Fruit fly (Drosophila melanogaster) S2 (cell line): ENCODE results near the gene bor.
A peak's percentile ranks its signal among the peaks of the same experiment; 100 is the strongest.

Source experiments
- CG8478 ChIP-seq: fragments of >200 bp; optimal IDR thresholded peaks from 2 replicates; lab custom pipeline; 2018
- CTCF ChIP-seq, 2 experiments: fragments of >200 bp; optimal IDR thresholded peaks; 2 replicates each; lab custom pipeline; 2018

DNA sequence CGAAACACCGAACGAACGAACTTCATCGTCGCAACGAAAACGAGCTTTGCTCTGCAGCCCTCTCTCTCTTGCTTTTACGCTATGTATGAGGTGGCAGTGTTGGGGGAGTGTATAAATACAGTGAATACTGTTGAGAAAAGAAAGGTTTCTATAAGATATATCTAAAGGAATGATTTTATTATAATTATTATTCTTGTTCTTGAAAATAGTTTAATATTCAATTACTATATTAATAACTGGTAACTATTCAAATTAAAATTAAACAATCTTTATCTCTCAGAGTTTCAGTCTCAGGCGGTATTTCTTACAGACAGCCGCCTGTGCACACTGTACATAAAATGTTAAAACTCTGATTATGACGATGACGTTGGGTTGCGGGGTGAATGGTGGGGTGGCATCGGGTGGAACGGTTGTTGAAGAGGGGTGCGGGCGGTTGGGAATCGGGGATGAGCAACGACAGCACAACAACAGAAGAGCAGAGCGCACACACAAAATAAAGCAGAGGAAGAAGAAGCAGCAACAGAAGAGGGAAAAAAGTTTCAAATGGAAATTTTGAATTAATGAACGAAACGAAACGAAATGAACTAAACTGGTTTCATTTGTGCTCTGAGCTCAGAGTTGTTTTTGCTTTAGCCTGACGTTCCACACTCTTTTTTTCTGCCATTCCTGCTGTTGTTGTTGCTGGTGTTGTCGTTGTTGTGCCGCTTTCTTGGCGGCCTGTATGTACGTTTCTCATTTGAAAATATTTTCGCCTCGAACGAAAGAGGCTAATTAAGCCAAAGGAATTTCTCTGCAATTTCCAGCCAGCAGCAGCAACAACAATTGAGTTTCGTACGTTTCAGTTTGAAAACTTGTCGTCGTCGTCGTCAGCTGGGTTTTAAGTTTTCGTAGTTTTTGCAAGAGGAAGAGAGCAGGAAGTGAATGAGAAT, 26.9 kb downstream of the bor start:
- TF ChIP-seq CTCF (optimal IDR thresholded peaks at IDR 0.05; lab: Kevin White, UChicago) (peak in 1 of 2 experiments; percentile 2), CG8478 (lab: Kevin White, UChicago) (no peak)
